Worm (Caenorhabditis elegans) whole organism, midembryonic: ENCODE data around the gene F55C9.3.

ENCODE experiments used
- T22C8.4 ChIP-seq: fragments of 200-800 bp; sonication (Bioruptor generic); IDR thresholded peaks from 2 replicates; pipeline ENCODE4 v1.3.6; 2022; ENCODE audit warnings: missing genetic modification characterization, missing compliant biosample characterization
- cog-1 ChIP-seq: sonication (generic microtip); optimal IDR thresholded peaks from 2 replicates; lab custom pipeline; 2016; ENCODE audit warnings: missing genetic modification characterization, missing compliant biosample characterization
- flt-1 ChIP-seq: fragments of 200-800 bp; sonication (Bioruptor generic); IDR thresholded peaks from 2 replicates; pipeline ENCODE4 v1.3.6; 2022; ENCODE audit warnings: missing genetic modification characterization, missing compliant biosample characterization
- klf-2 ChIP-seq: fragments of 200-800 bp; sonication (Bioruptor generic); conservative IDR thresholded peaks from 2 replicates; pipeline ENCODE4 v1.3.6; 2022; ENCODE audit warnings: missing genetic modification reagents, missing genetic modification characterization, missing compliant biosample characterization
- med-1 ChIP-seq: sonication (generic microtip); optimal IDR thresholded peaks from 2 replicates; lab custom pipeline; 2017; ENCODE audit warnings: missing genetic modification characterization, mild to moderate bottlenecking, missing compliant biosample characterization, antibody characterized with exemption, missing genetic modification reagents; ENCODE audit not compliant: insufficient read depth
- ref-1 ChIP-seq: fragments of 200-800 bp; sonication (Bioruptor generic); conservative IDR thresholded peaks from 2 replicates; pipeline ENCODE4 v1.3.6; 2022; ENCODE audit warnings: missing genetic modification reagents, missing genetic modification characterization, missing compliant biosample characterization
- tab-1 ChIP-seq: fragments of 200-800 bp; sonication (Bioruptor generic); IDR thresholded peaks from 2 replicates; pipeline ENCODE4 v1.3.6; 2022; ENCODE audit warnings: missing genetic modification characterization, missing compliant biosample characterization
- ztf-23 ChIP-seq: fragments of 200-800 bp; sonication (Bioruptor generic); IDR thresholded peaks from 2 replicates; pipeline ENCODE4 v1.3.6; 2022; ENCODE audit warnings: missing genetic modification reagents, missing genetic modification characterization, missing compliant biosample characterization
- ztf-29 ChIP-seq: fragments of 200-800 bp; sonication (Bioruptor generic); IDR thresholded peaks from 2 replicates; pipeline ENCODE4 v1.3.6; 2022; ENCODE audit warnings: missing genetic modification reagents, missing genetic modification characterization, missing compliant biosample characterization

DNA sequence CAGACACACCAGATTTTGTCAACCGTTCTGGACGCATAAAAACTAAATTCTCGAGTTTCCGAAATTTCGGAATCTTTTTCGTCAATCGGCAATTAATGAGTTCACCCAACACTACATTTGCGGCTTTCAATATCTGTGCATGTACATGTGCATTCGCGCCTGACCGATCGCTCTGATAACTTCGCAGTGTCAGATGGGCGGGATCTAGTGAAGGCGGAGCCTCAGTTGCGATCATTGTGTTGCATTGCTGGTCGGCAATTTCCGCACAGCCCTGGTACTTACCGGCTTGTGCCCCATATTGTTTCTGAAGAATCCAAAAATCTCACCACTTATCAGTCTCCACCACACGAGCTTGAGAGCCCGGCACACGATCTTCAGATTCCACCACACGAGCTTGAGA lies 27.3 kb downstream of the F55C9.3 start:
- TF ChIP-seq ref-1 (GFP tag; lab: Robert Waterston, UW), result no peak
- TF ChIP-seq klf-2, result no peak
- no peak for TF ChIP-seq tab-1 (GFP tag; lab: Robert Waterston, UW)
- TF ChIP-seq med-1 (GFP tag; lab: Kevin White, UChicago), result no peak
- TF ChIP-seq T22C8.4 (GFP tag; lab: Robert Waterston, UW), result no peak
- no peak for TF ChIP-seq ztf-29
- TF ChIP-seq flt-1 (GFP tag; lab: Robert Waterston, UW), result no peak
- TF ChIP-seq cog-1 (tag; lab: Kevin White, UChicago), result no peak
- TF ChIP-seq ztf-23 (GFP tag; lab: Robert Waterston, UW), result no peak
